Fruit fly (Drosophila melanogaster): ENCODE data around the gene CG12402.
A peak's percentile ranks its signal among the peaks of the same experiment; 100 is the strongest.

CG12402 gene

dm6 chr3R:14122347-14122812 is 14.3 kb upstream of the CG12402 start, which contains the start of the genes Abi and twf (continued):
- TF ChIP-seq CG33557 (GFP tag; optimal IDR thresholded peaks at IDR 0.05), result peak; percentile 49
- no peak for TF ChIP-seq seq (GFP tag; IDR thresholded peaks at IDR 0.05)
- TF ChIP-seq fd64A (GFP tag; optimal IDR thresholded peaks at IDR 0.05), result no peak
- peak; percentile 85 for TF ChIP-seq kay (GFP tag; optimal IDR thresholded peaks at IDR 0.05)
- TF ChIP-seq sim (GFP tag; IDR thresholded peaks at IDR 0.05), result 0 out of 2 replicates have a peak, but pooled peaks have one; percentile 19
- TF ChIP-seq prd (optimal IDR thresholded peaks at IDR 0.05), result no peak
- peak; percentile 76 for TF ChIP-seq prd (GFP tag; IDR thresholded peaks at IDR 0.05)
- peak; percentile 78 for TF ChIP-seq HLH54F (GFP tag; optimal IDR thresholded peaks at IDR 0.05)
- TF ChIP-seq CG4820 (GFP tag; optimal IDR thresholded peaks at IDR 0.05), result peak; percentile 73
- peak; percentile 47 for TF ChIP-seq ERR (GFP tag; optimal IDR thresholded peaks at IDR 0.05)
- no peak for TF ChIP-seq CG7963 (GFP tag; IDR thresholded peaks at IDR 0.05; ENCODE audit: partially characterized antibody)
- no peak for TF ChIP-seq grn (GFP tag; optimal IDR thresholded peaks at IDR 0.05)
- peak; percentile 18 for TF ChIP-seq pnt (GFP tag; optimal IDR thresholded peaks at IDR 0.05)
- peak; percentile 50 for TF ChIP-seq slp2 (GFP tag; optimal IDR thresholded peaks at IDR 0.05)
- TF ChIP-seq CG10462 (GFP tag; optimal IDR thresholded peaks at IDR 0.05), result peak; percentile 39
- TF ChIP-seq CG10147 (GFP tag; optimal IDR thresholded peaks at IDR 0.05), result peak; percentile 61
- TF ChIP-seq Ada2b (GFP tag; IDR thresholded peaks at IDR 0.05), result peak; percentile 35; the same call in 1 of the 2 replicates
- TF ChIP-seq CG13624 (GFP tag; optimal IDR thresholded peaks at IDR 0.05), result peak; percentile 39
- no peak for TF ChIP-seq Usf (GFP tag; optimal IDR thresholded peaks at IDR 0.05)
- TF ChIP-seq Elba2 (GFP tag; optimal IDR thresholded peaks at IDR 0.05), result peak; percentile 99
- TF ChIP-seq HLH4C (GFP tag; IDR thresholded peaks at IDR 0.05; ENCODE audit: partially characterized antibody), result no peak
- TF ChIP-seq Opbp (GFP tag; IDR thresholded peaks at IDR 0.05; ENCODE audit: partially characterized antibody), result no peak
- TF ChIP-seq usp (GFP tag; optimal IDR thresholded peaks at IDR 0.05), result no peak
- TF ChIP-seq ato (GFP tag; IDR thresholded peaks at IDR 0.05; ENCODE audit: partially characterized antibody), result no peak
- peak; percentile 71 for TF ChIP-seq CG31441 (GFP tag; IDR thresholded peaks at IDR 0.05)
- peak; percentile 63 for TF ChIP-seq Sox102F (GFP tag; optimal IDR thresholded peaks at IDR 0.05)
- TF ChIP-seq CG11456 (GFP tag; IDR thresholded peaks at IDR 0.05), result peak; percentile 68; the same call in 1 of the 3 replicates
- peak; percentile 50 for TF ChIP-seq CG15696 (tag; optimal IDR thresholded peaks at IDR 0.05)
- peak; percentile 82 for TF ChIP-seq row (GFP tag; IDR thresholded peaks at IDR 0.05)
- TF ChIP-seq gcm (GFP tag; optimal IDR thresholded peaks at IDR 0.05), result peak; percentile 47
- TF ChIP-seq grau (tag; optimal IDR thresholded peaks at IDR 0.05), result peak; percentile 57
- peak; percentile 20 for TF ChIP-seq CG12299 (tag; optimal IDR thresholded peaks at IDR 0.05)
- TF ChIP-seq pho (GFP tag; optimal IDR thresholded peaks at IDR 0.05), result peak; percentile 46
- TF ChIP-seq bsh (GFP tag; optimal IDR thresholded peaks at IDR 0.05), result peak in 1 of 2 experiments; percentile 62
- peak; percentile 63 for TF ChIP-seq maf-S (GFP tag; optimal IDR thresholded peaks at IDR 0.05)
- TF ChIP-seq her (GFP tag; optimal IDR thresholded peaks at IDR 0.05), result peak; percentile 31
- peak; percentile 15 for TF ChIP-seq fd3F (GFP tag; optimal IDR thresholded peaks at IDR 0.05)
- peak; percentile 5 for TF ChIP-seq Side (GFP tag; optimal IDR thresholded peaks at IDR 0.05)
- TF ChIP-seq pfk (GFP tag; optimal IDR thresholded peaks at IDR 0.05), result no peak
- peak; percentile 47; the same call in 1 of the 2 replicates for TF ChIP-seq CG6272 (GFP tag; IDR thresholded peaks at IDR 0.05)
- TF ChIP-seq eve (GFP tag; optimal IDR thresholded peaks at IDR 0.05), result no peak
- TF ChIP-seq CG4707 (GFP tag; optimal IDR thresholded peaks at IDR 0.05), result no peak
- TF ChIP-seq Dp (GFP tag; optimal IDR thresholded peaks at IDR 0.05), result peak; percentile 15
- peak; percentile 25; the same call in 1 of the 2 replicates for TF ChIP-seq ara (GFP tag; IDR thresholded peaks at IDR 0.05)
- TF ChIP-seq insv (GFP tag; optimal IDR thresholded peaks at IDR 0.05), result peak in 1 of 2 experiments; percentile 79
- TF ChIP-seq CG1602 (GFP tag; optimal IDR thresholded peaks at IDR 0.05), result peak; percentile 80
- peak; percentile 77 for TF ChIP-seq CoRest (tag; optimal IDR thresholded peaks at IDR 0.05)
- no peak for TF ChIP-seq sug (tag; optimal IDR thresholded peaks at IDR 0.05)
- TF ChIP-seq MBD-R2 (GFP tag; IDR thresholded peaks at IDR 0.05), result peak; percentile 79
- no peak for TF ChIP-seq oc (tag; optimal IDR thresholded peaks at IDR 0.05)
- TF ChIP-seq trh (GFP tag; optimal IDR thresholded peaks at IDR 0.05), result peak; percentile 38
